Worm (Caenorhabditis elegans): ENCODE results near the gene nhr-119.

ce11 chrII:2773534-2773933 lies 26.9 kb downstream of the nhr-119 start, which contains the start of gene sdz-9:
- TF ChIP-seq dmd-8 (GFP tag; IDR thresholded peaks at IDR 0.05) (no peak), ama-1 (optimal IDR thresholded peaks at IDR 0.05) (no peak), Y75B8A.6 (GFP tag; IDR thresholded peaks at IDR 0.05) (no peak), nhr-77 (tag; optimal IDR thresholded peaks at IDR 0.05) (no peak), egl-27 (tag; optimal IDR thresholded peaks at IDR 0.05) (no peak), Y5F2A.4 (GFP tag; optimal IDR thresholded peaks at IDR 0.05) (no peak), mdl-1 (tag; optimal IDR thresholded peaks at IDR 0.05) (no peak), dpl-1 (GFP tag; optimal IDR thresholded peaks at IDR 0.05) (no peak), fkh-10 (GFP tag; optimal IDR thresholded peaks at IDR 0.05) (no peak), ZK546.5 (tag; optimal IDR thresholded peaks at IDR 0.05) (no peak), aha-1 (tag) (no peak), lin-1 (GFP tag; IDR thresholded peaks at IDR 0.05) (no peak), vab-7 (GFP tag; IDR thresholded peaks at IDR 0.05) (no peak)

All from whole organism, L4 larva.